Fruit fly (Drosophila melanogaster) whole organism, embryonic: ENCODE results near the gene CG7556.

Source experiments
- ATbp ChIP-seq: fragments of 200-800 bp; sonication (Bioruptor generic); optimal IDR thresholded peaks from 2 replicates; lab custom pipeline; 2017; ENCODE audit warnings: missing biosample characterization, mild to moderate bottlenecking, missing genetic modification characterization, missing genetic modification reagents
- Adf1 ChIP-seq: fragments of 200-800 bp; sonication (Bioruptor generic); IDR thresholded peaks from 2 replicates; pipeline ENCODE4 v1.3.6; 2022; ENCODE audit warnings: missing biosample characterization, missing genetic modification characterization
- Antp ChIP-seq: fragments of 200-800 bp; sonication (Bioruptor generic); optimal IDR thresholded peaks from 3 replicates; lab custom pipeline; 2016; ENCODE audit warnings: missing biosample characterization, missing genetic modification characterization
- Asciz ChIP-seq: fragments of 200-800 bp; sonication (Bioruptor generic); optimal IDR thresholded peaks from 2 replicates; lab custom pipeline; 2017; ENCODE audit warnings: missing biosample characterization, mild to moderate bottlenecking, missing genetic modification characterization, missing genetic modification reagents
- BtbVII ChIP-seq: fragments of 200-800 bp; sonication (Bioruptor generic); optimal IDR thresholded peaks from 3 replicates; lab custom pipeline; 2017; ENCODE audit warnings: missing biosample characterization, mild to moderate bottlenecking, missing genetic modification characterization
- CG10274 ChIP-seq: fragments of 200-800 bp; sonication (Bioruptor generic); optimal IDR thresholded peaks from 3 replicates; lab custom pipeline; 2017; ENCODE audit warnings: missing biosample characterization, mild to moderate bottlenecking, missing genetic modification characterization
- CG10565 ChIP-seq: fragments of 200-800 bp; sonication (Bioruptor generic); optimal IDR thresholded peaks from 3 replicates; lab custom pipeline; 2016; ENCODE audit warnings: missing biosample characterization, mild to moderate bottlenecking, missing genetic modification characterization
- CG11398 ChIP-seq: fragments of 200-800 bp; sonication (Bioruptor generic); optimal IDR thresholded peaks from 2 replicates; lab custom pipeline; 2016; ENCODE audit warnings: missing biosample characterization, missing genetic modification characterization
- CG1233 ChIP-seq: fragments of 200-800 bp; sonication (Bioruptor generic); optimal IDR thresholded peaks from 4 replicates; lab custom pipeline; 2018; ENCODE audit warnings: missing biosample characterization, mild to moderate bottlenecking, missing genetic modification characterization
- CG13287 ChIP-seq: fragments of 200-800 bp; sonication (Bioruptor generic); IDR thresholded peaks from 2 replicates; pipeline ENCODE4 v1.3.6; 2022; ENCODE audit warnings: missing biosample characterization, missing genetic modification characterization; ENCODE audit not compliant: partially characterized antibody
- CG13894 ChIP-seq: fragments of 200-800 bp; sonication (Bioruptor generic); optimal IDR thresholded peaks from 3 replicates; lab custom pipeline; 2018; ENCODE audit warnings: missing biosample characterization, mild to moderate bottlenecking, missing genetic modification characterization, moderate library complexity
- CG14050 ChIP-seq: fragments of 200-800 bp; sonication (Bioruptor generic); IDR thresholded peaks from 3 replicates; pipeline ENCODE4 v1.3.6; 2022; ENCODE audit warnings: missing biosample characterization, missing genetic modification characterization
- CG16779 ChIP-seq: fragments of 200-800 bp; sonication (Bioruptor generic); IDR thresholded peaks from 2 replicates; pipeline ENCODE4 v1.3.6; 2022; ENCODE audit warnings: missing biosample characterization, missing genetic modification characterization
- CG17802 ChIP-seq: fragments of 200-800 bp; sonication (Bioruptor generic); optimal IDR thresholded peaks from 2 replicates; lab custom pipeline; 2018; ENCODE audit warnings: missing biosample characterization, mild to moderate bottlenecking, missing genetic modification characterization, moderate library complexity
- CG18619 ChIP-seq: fragments of 200-800 bp; sonication (Bioruptor generic); optimal IDR thresholded peaks from 3 replicates; lab custom pipeline; 2017; ENCODE audit warnings: missing biosample characterization, mild to moderate bottlenecking, missing genetic modification characterization
- CG2889 ChIP-seq: fragments of 200-800 bp; sonication (Bioruptor generic); IDR thresholded peaks from 3 replicates; pipeline ENCODE4 v1.3.6; 2022; ENCODE audit warnings: missing biosample characterization, missing genetic modification characterization
- CG31365 ChIP-seq: fragments of 200-800 bp; sonication (Bioruptor generic); optimal IDR thresholded peaks from 2 replicates; lab custom pipeline; 2018; ENCODE audit warnings: missing biosample characterization, mild to moderate bottlenecking, missing genetic modification characterization
- CG31388 ChIP-seq: fragments of 200-800 bp; sonication (Bioruptor generic); optimal IDR thresholded peaks from 2 replicates; lab custom pipeline; 2016; ENCODE audit warnings: missing biosample characterization, missing genetic modification characterization
- CG3726 ChIP-seq: fragments of 200-800 bp; sonication (Bioruptor generic); IDR thresholded peaks from 3 replicates; pipeline ENCODE4, ENCODE4 v1.3.6; 2022; ENCODE audit warnings: missing biosample characterization, missing genetic modification characterization
- CG3847 ChIP-seq: fragments of 200-800 bp; sonication (Bioruptor generic); IDR thresholded peaks from 2 replicates; pipeline ENCODE4 v1.3.6; 2022; ENCODE audit warnings: missing biosample characterization, missing genetic modification characterization
- CG4282 ChIP-seq: fragments of 200-800 bp; sonication (Bioruptor generic); optimal IDR thresholded peaks from 2 replicates; lab custom pipeline; 2016; ENCODE audit warnings: missing biosample characterization, missing genetic modification characterization
- CG4424 ChIP-seq: fragments of 200-800 bp; sonication (Bioruptor generic); optimal IDR thresholded peaks from 3 replicates; lab custom pipeline; 2016; ENCODE audit warnings: missing biosample characterization, missing genetic modification characterization
- D ChIP-seq, 2 experiments: fragments of 200-800 bp in 1 of 2; fragments of >200 bp in 1 of 2; sonication (Bioruptor generic) in 1 of 2; optimal IDR thresholded peaks; 2 replicates in 1 of 2; 3 replicates in 1 of 2; lab custom pipeline; 2017; ENCODE audit warnings: mild to moderate bottlenecking in 1 of 2, missing biosample characterization in 1 of 2, missing genetic modification characterization in 1 of 2, missing genetic modification reagents in 1 of 2
- Dek ChIP-seq: fragments of 200-800 bp; sonication (Bioruptor generic); optimal IDR thresholded peaks from 3 replicates; lab custom pipeline; 2019; ENCODE audit warnings: missing biosample characterization, mild to moderate bottlenecking, missing genetic modification characterization, moderate library complexity
- HLH3B ChIP-seq: fragments of 200-800 bp; sonication (Bioruptor generic); IDR thresholded peaks from 2 replicates; pipeline ENCODE4 v1.3.6; 2022; ENCODE audit warnings: missing biosample characterization, missing genetic modification characterization
- Hand ChIP-seq: fragments of 200-800 bp; sonication (Bioruptor generic); optimal IDR thresholded peaks from 2 replicates; lab custom pipeline; 2017; ENCODE audit warnings: mild to moderate bottlenecking, missing biosample characterization, missing genetic modification reagents, missing genetic modification characterization
- Hey ChIP-seq: fragments of 200-800 bp; sonication (Bioruptor generic); optimal IDR thresholded peaks from 3 replicates; lab custom pipeline; 2018; ENCODE audit warnings: missing biosample characterization, mild to moderate bottlenecking, missing genetic modification characterization
- Hmr ChIP-seq: fragments of 200-800 bp; sonication (Bioruptor generic); optimal IDR thresholded peaks from 3 replicates; lab custom pipeline; 2017; ENCODE audit warnings: mild to moderate bottlenecking, missing biosample characterization, missing genetic modification reagents, missing genetic modification characterization
- Hmx ChIP-seq: fragments of 200-800 bp; sonication (Bioruptor generic); optimal IDR thresholded peaks from 2 replicates; lab custom pipeline; 2016; ENCODE audit warnings: missing biosample characterization, missing genetic modification characterization
- Hr51 ChIP-seq, 2 experiments: fragments of 200-800 bp; sonication (Bioruptor generic); optimal IDR thresholded peaks; 2 replicates in 1 of 2; 3 replicates in 1 of 2; lab custom pipeline; 2016 to 2018; ENCODE audit warnings: missing biosample characterization in 2 of 2, missing genetic modification characterization in 2 of 2, mild to moderate bottlenecking in 1 of 2, moderate library complexity in 1 of 2
- Hr78 ChIP-seq, 2 experiments: fragments of 200-800 bp in 1 of 2; fragments of >200 bp in 1 of 2; sonication (Bioruptor generic) in 1 of 2; optimal IDR thresholded peaks; 2 replicates each; lab custom pipeline; 2017 to 2019; ENCODE audit warnings: missing biosample characterization in 2 of 2, missing genetic modification characterization in 2 of 2, mild to moderate bottlenecking in 1 of 2, moderate library complexity in 1 of 2
- Mad ChIP-seq: fragments of 200-800 bp; sonication (Bioruptor generic); optimal IDR thresholded peaks from 2 replicates; lab custom pipeline; 2016; ENCODE audit warnings: missing biosample characterization, missing genetic modification characterization
- Mes4 ChIP-seq: fragments of 200-800 bp; sonication (Bioruptor generic); optimal IDR thresholded peaks from 2 replicates; lab custom pipeline; 2016; ENCODE audit warnings: missing biosample characterization, missing genetic modification characterization
- NK7.1 ChIP-seq: fragments of 200-800 bp; sonication (Bioruptor generic); optimal IDR thresholded peaks from 3 replicates; lab custom pipeline; 2016; ENCODE audit warnings: missing biosample characterization, missing genetic modification characterization
- Trl ChIP-seq, 3 experiments: fragments of >200 bp in 2 of 3; fragments of 200-800 bp in 1 of 3; sonication (Bioruptor generic) in 1 of 3; optimal IDR thresholded peaks; 2 replicates in 1 of 3; 3 replicates in 2 of 3; lab custom pipeline; 2016 to 2017; ENCODE audit warnings: missing biosample characterization in 1 of 3, missing genetic modification characterization in 1 of 3
- aop ChIP-seq: fragments of 200-800 bp; sonication (Bioruptor generic); IDR thresholded peaks from 2 replicates; pipeline ENCODE4 v1.3.6; 2022; ENCODE audit warnings: missing biosample characterization, missing genetic modification characterization
- ash1 ChIP-seq: fragments of 200-800 bp; sonication (Bioruptor generic); optimal IDR thresholded peaks from 2 replicates; lab custom pipeline; 2018; ENCODE audit warnings: missing biosample characterization, mild to moderate bottlenecking, missing genetic modification characterization
- ato ChIP-seq: fragments of 200-800 bp; sonication (Bioruptor generic); IDR thresholded peaks from 2 replicates; pipeline ENCODE4 v1.3.6; 2022; ENCODE audit warnings: missing biosample characterization, missing genetic modification characterization; ENCODE audit not compliant: partially characterized antibody
- crp ChIP-seq, 2 experiments: fragments of 200-800 bp; sonication (Bioruptor generic); optimal IDR thresholded peaks; 2 replicates in 1 of 2; 3 replicates in 1 of 2; lab custom pipeline; 2017; ENCODE audit warnings: missing biosample characterization in 2 of 2, missing genetic modification characterization in 2 of 2, mild to moderate bottlenecking in 1 of 2, moderate library complexity in 1 of 2
- dm ChIP-seq: fragments of 200-800 bp; sonication (Bioruptor generic); optimal IDR thresholded peaks from 3 replicates; lab custom pipeline; 2016; ENCODE audit warnings: missing biosample characterization, missing genetic modification characterization
- eyg ChIP-seq: fragments of 200-800 bp; sonication (Bioruptor generic); optimal IDR thresholded peaks from 3 replicates; lab custom pipeline; 2016; ENCODE audit warnings: missing biosample characterization, missing genetic modification characterization
- her ChIP-seq: fragments of 200-800 bp; sonication (Bioruptor generic); optimal IDR thresholded peaks from 2 replicates; lab custom pipeline; 2016; ENCODE audit warnings: missing biosample characterization, missing genetic modification characterization
- prd ChIP-seq, 3 experiments: fragments of >200 bp in 2 of 3; fragments of 200-800 bp in 1 of 3; sonication (Bioruptor generic) in 1 of 3; optimal IDR thresholded peaks in 2 of 3; IDR thresholded peaks in 1 of 3; 2 replicates in 2 of 3; 3 replicates in 1 of 3; pipeline versions ENCODE4 v1.3.6 to Lab custom; 2017 to 2022; ENCODE audit warnings: missing biosample characterization in 1 of 3, missing genetic modification characterization in 1 of 3
- psq ChIP-seq: fragments of 200-800 bp; sonication (Bioruptor generic); optimal IDR thresholded peaks from 2 replicates; lab custom pipeline; 2017; ENCODE audit warnings: missing biosample characterization, missing genetic modification characterization
- sens-2 ChIP-seq: fragments of 200-800 bp; sonication (Bioruptor generic); IDR thresholded peaks from 2 replicates; pipeline ENCODE4 v1.3.6; 2022; ENCODE audit warnings: missing biosample characterization, missing genetic modification characterization
- slou ChIP-seq: fragments of 200-800 bp; sonication (Bioruptor generic); optimal IDR thresholded peaks from 3 replicates; lab custom pipeline; 2016; ENCODE audit warnings: missing biosample characterization, missing genetic modification characterization
- so ChIP-seq: fragments of 200-800 bp; sonication (Bioruptor generic); IDR thresholded peaks from 3 replicates; pipeline ENCODE4 v1.3.6; 2022; ENCODE audit warnings: missing biosample characterization, missing genetic modification characterization
- twi ChIP-seq: fragments of 200-800 bp; optimal IDR thresholded peaks from 2 replicates; lab custom pipeline; 2019; ENCODE audit warnings: missing biosample characterization, mild to moderate bottlenecking, missing genetic modification characterization, moderate library complexity

Gene CG7556

dm6 chrX:19179696-19180255 lies at the start of gene CG7556, which contains the start of gene CG7453:
Gene CG7556 (minus strand): TSS chrX:19179830.
Gene CG7453 (plus strand): TSS chrX:19180173.
- TF ChIP-seq psq (GFP tag; lab: Kevin White, UChicago) (peak; percentile 29), Hr78 (GFP tag; optimal IDR thresholded peaks at IDR 0.05; lab: Kevin White, UChicago) (no peak), twi (tag; lab: Kevin White, UChicago) (peak; percentile 49), Trl (optimal IDR thresholded peaks at IDR 0.05; lab: Kevin White, UChicago) (no peak), Trl (GFP tag; optimal IDR thresholded peaks at IDR 0.05; lab: Kevin White, UChicago) (peak; percentile 62), so (0 out of 3 replicates have a peak, but pooled peaks have one; percentile 29), CG13287 (GFP tag; lab: Robert Waterston, UW) (0 out of 2 replicates have a peak, but pooled peaks have one; percentile 14), Asciz (GFP tag; lab: Kevin White, UChicago) (peak; percentile 20), CG31388 (GFP tag; lab: Kevin White, UChicago) (peak; percentile 9), ash1 (GFP tag; lab: Kevin White, UChicago) (no peak), CG3847 (peak; percentile 67), CG18619 (GFP tag; lab: Kevin White, UChicago) (peak; percentile 64), aop (GFP tag; lab: Robert Waterston, UW) (no peak), CG4424 (peak; percentile 79), Hand (GFP tag; lab: Kevin White, UChicago) (no peak), Hr51 (GFP tag; optimal IDR thresholded peaks at IDR 0.05; lab: Kevin White, UChicago) (peak; percentile 69 to 70), CG10565 (GFP tag; lab: Kevin White, UChicago) (no peak), slou (GFP tag; lab: Kevin White, UChicago) (peak; percentile 41), Hey (no peak), Mad (GFP tag; lab: Kevin White, UChicago) (peak; percentile 60), eyg (GFP tag; lab: Kevin White, UChicago) (peak; percentile 19), ato (no peak), CG1233 (GFP tag; lab: Kevin White, UChicago) (peak; percentile 65), CG3726 (no peak), CG13894 (tag; lab: Kevin White, UChicago) (no peak), CG4282 (GFP tag; lab: Kevin White, UChicago) (no peak), CG2889 (GFP tag; lab: Robert Waterston, UW) (0 out of 3 replicates have a peak, but pooled peaks have one; percentile 54), Dek (tag; lab: Kevin White, UChicago) (peak; percentile 64), Hmr (GFP tag; lab: Kevin White, UChicago) (peak; percentile 71), HLH3B (GFP tag; lab: Robert Waterston, UW) (peak; percentile 61; the same call in 1 of the 2 replicates), CG17802 (peak; percentile 26), dm (GFP tag; lab: Kevin White, UChicago) (peak; percentile 79), D (optimal IDR thresholded peaks at IDR 0.05; lab: Kevin White, UChicago) (no peak), D (GFP tag; optimal IDR thresholded peaks at IDR 0.05; lab: Kevin White, UChicago) (peak; percentile 56), CG10274 (GFP tag; lab: Kevin White, UChicago) (peak; percentile 17), her (peak; percentile 40), Antp (peak; percentile 59), CG14050 (no peak; the same call in 2 of the 3 replicates), Hmx (GFP tag; lab: Kevin White, UChicago) (peak; percentile 39), ATbp (GFP tag; lab: Kevin White, UChicago) (no peak), CG11398 (peak; percentile 60), BtbVII (GFP tag; lab: Kevin White, UChicago) (peak; percentile 42), crp (GFP tag; optimal IDR thresholded peaks at IDR 0.05; lab: Kevin White, UChicago) (peak; percentile 15 to 85), Adf1 (GFP tag; lab: Robert Waterston, UW) (peak; percentile 38), sens-2 (GFP tag; lab: Robert Waterston, UW) (no peak), CG16779 (GFP tag; lab: Robert Waterston, UW) (no peak), CG31365 (tag; lab: Kevin White, UChicago) (no peak), Mes4 (GFP tag; lab: Kevin White, UChicago) (peak; percentile 54), NK7.1 (peak; percentile 50), prd (optimal IDR thresholded peaks at IDR 0.05; lab: Kevin White, UChicago) (no peak), prd (GFP tag; IDR thresholded peaks at IDR 0.05; lab: Robert Waterston, UW) (peak; percentile 71)
